Worm (Caenorhabditis elegans) whole organism, mixed stage, embryonic: ENCODE data around the gene C13C4.7.

Experiments used
- mls-2 ChIP-seq: sonication (generic microtip); optimal IDR thresholded peaks from 2 replicates; lab custom pipeline; 2016; ENCODE audit warnings: mild to moderate bottlenecking, missing genetic modification characterization, moderate library complexity, missing compliant biosample characterization
- nhr-2 ChIP-seq: fragments of 150-350 bp; optimal IDR thresholded peaks from 2 replicates; lab custom pipeline; 2014; ENCODE audit warnings: missing biosample characterization, missing genetic modification characterization
- unc-39 ChIP-seq: fragments of 150-350 bp; optimal IDR thresholded peaks from 2 replicates; lab custom pipeline; 2014; ENCODE audit warnings: missing biosample characterization, missing genetic modification characterization

- TF ChIP-seq nhr-2 (tag; lab: Kevin White, UChicago) (no peak), unc-39 (tag; lab: Kevin White, UChicago) (no peak), mls-2 (tag; lab: Kevin White, UChicago) (no peak)
These were observed 46.8 kb upstream of the C13C4.7 start for ce11 chrV:12167031-12167430.
